Worm (Caenorhabditis elegans): Measurements from ENCODE around the gene Y38F1A.1.

The Y38F1A.1 gene

ce11 chrII:12965589-12965988, 11.0 kb upstream of the Y38F1A.1 start:
- TF ChIP-seq cog-1 (tag; optimal IDR thresholded peaks at IDR 0.05) (no peak), med-1 (GFP tag; optimal IDR thresholded peaks at IDR 0.05; ENCODE audit: insufficient read depth) (no peak), tab-1 (GFP tag; IDR thresholded peaks at IDR 0.05) (no peak), T22C8.4 (GFP tag; IDR thresholded peaks at IDR 0.05) (no peak), klf-2 (GFP tag; conservative IDR thresholded peaks at IDR 0.05) (no peak), ref-1 (GFP tag; conservative IDR thresholded peaks at IDR 0.05) (no peak)

- TF ChIP-seq flt-1 (GFP tag; IDR thresholded peaks at IDR 0.05) (no peak), cog-1 (tag; optimal IDR thresholded peaks at IDR 0.05) (no peak), ztf-23 (GFP tag; IDR thresholded peaks at IDR 0.05) (no peak), T22C8.4 (GFP tag; IDR thresholded peaks at IDR 0.05) (no peak), ztf-29 (GFP tag; IDR thresholded peaks at IDR 0.05) (no peak), ref-1 (GFP tag; conservative IDR thresholded peaks at IDR 0.05) (no peak), tab-1 (GFP tag; IDR thresholded peaks at IDR 0.05) (no peak), med-1 (GFP tag; optimal IDR thresholded peaks at IDR 0.05; ENCODE audit: insufficient read depth) (no peak), klf-2 (GFP tag; conservative IDR thresholded peaks at IDR 0.05) (no peak)
Observed at ce11 chrII:12965538-12965588, 10.8 kb upstream of the Y38F1A.1 start, which contains the start of gene ptr-18. ptr-18 (plus strand) TSS chrII:12965546.

- no peak for TF ChIP-seq flt-1 (GFP tag; IDR thresholded peaks at IDR 0.05)
- no peak for TF ChIP-seq ztf-23 (GFP tag; IDR thresholded peaks at IDR 0.05)
- TF ChIP-seq tab-1 (GFP tag; IDR thresholded peaks at IDR 0.05), result no peak
- no peak for TF ChIP-seq med-1 (GFP tag; optimal IDR thresholded peaks at IDR 0.05; ENCODE audit: insufficient read depth)
- TF ChIP-seq cog-1 (tag; optimal IDR thresholded peaks at IDR 0.05), result no peak
- no peak for TF ChIP-seq T22C8.4 (GFP tag; IDR thresholded peaks at IDR 0.05)
- TF ChIP-seq ref-1 (GFP tag; conservative IDR thresholded peaks at IDR 0.05), result no peak
- TF ChIP-seq klf-2 (GFP tag; conservative IDR thresholded peaks at IDR 0.05), result no peak
- TF ChIP-seq ztf-29 (GFP tag; IDR thresholded peaks at IDR 0.05), result no peak
Observed at ce11 chrII:12965138-12965537, 10.6 kb upstream of the Y38F1A.1 start.

DNA sequence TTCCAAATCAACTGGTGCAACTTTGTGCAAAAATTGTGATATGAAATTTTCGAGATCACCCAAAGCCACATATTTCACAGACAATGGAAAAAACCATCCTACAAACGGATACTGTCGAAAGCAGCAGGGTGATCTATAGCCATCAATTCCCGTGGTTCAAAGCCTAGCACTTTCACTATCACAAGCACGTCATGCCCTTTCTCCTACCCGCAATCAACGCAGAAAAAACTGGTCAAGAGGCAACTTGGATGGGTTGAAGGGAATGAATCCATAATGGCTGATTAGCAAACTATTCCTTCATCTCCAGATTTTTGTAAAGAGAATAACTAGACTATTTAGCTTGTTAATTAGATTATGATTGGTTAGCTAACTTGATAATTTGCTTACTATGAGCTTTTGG, 7.2 kb upstream of the Y38F1A.1 start:
- TF ChIP-seq klf-2 (GFP tag; conservative IDR thresholded peaks at IDR 0.05) (no peak), ztf-23 (GFP tag; IDR thresholded peaks at IDR 0.05) (no peak), ref-1 (GFP tag; conservative IDR thresholded peaks at IDR 0.05) (no peak), flt-1 (GFP tag; IDR thresholded peaks at IDR 0.05) (no peak), med-1 (GFP tag; optimal IDR thresholded peaks at IDR 0.05; ENCODE audit: insufficient read depth) (no peak), cog-1 (tag; optimal IDR thresholded peaks at IDR 0.05) (no peak), tab-1 (GFP tag; IDR thresholded peaks at IDR 0.05) (no peak), T22C8.4 (GFP tag; IDR thresholded peaks at IDR 0.05) (no peak), ztf-29 (GFP tag; IDR thresholded peaks at IDR 0.05) (no peak)

ce11 chrII:12961293-12961692, 6.7 kb upstream of the Y38F1A.1 start:
- no peak for TF ChIP-seq ztf-29 (GFP tag; IDR thresholded peaks at IDR 0.05)
- no peak for TF ChIP-seq T22C8.4 (GFP tag; IDR thresholded peaks at IDR 0.05)
- no peak for TF ChIP-seq cog-1 (tag; optimal IDR thresholded peaks at IDR 0.05)
- no peak for TF ChIP-seq tab-1 (GFP tag; IDR thresholded peaks at IDR 0.05)
- TF ChIP-seq flt-1 (GFP tag; IDR thresholded peaks at IDR 0.05), result no peak
- TF ChIP-seq ztf-23 (GFP tag; IDR thresholded peaks at IDR 0.05), result no peak
- TF ChIP-seq klf-2 (GFP tag; conservative IDR thresholded peaks at IDR 0.05), result no peak
- TF ChIP-seq ref-1 (GFP tag; conservative IDR thresholded peaks at IDR 0.05), result no peak
- no peak for TF ChIP-seq med-1 (GFP tag; optimal IDR thresholded peaks at IDR 0.05; ENCODE audit: insufficient read depth)

DNA sequence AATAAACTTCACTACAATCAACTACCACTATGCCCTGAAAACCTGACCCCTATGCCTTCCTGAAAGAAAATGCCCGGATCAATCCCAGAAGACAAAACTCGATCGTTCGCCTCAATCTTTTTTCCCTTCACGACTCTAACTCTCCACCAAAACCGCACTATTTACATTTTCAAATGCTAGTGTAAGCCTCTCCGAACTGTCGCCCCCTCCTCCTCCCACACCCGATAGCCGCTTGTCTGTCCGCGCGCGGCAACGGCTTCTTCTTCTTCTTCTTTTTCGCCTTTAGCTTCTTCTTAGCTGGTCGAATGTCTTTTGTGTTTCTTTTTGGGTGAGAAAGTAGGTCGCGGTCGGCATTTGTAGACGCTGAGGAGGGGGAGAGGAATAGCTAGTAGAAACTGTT, 5.6 kb upstream of the Y38F1A.1 start:
- TF ChIP-seq ztf-23 (GFP tag; IDR thresholded peaks at IDR 0.05) (no peak), tab-1 (GFP tag; IDR thresholded peaks at IDR 0.05) (no peak), ref-1 (GFP tag; conservative IDR thresholded peaks at IDR 0.05) (no peak), med-1 (GFP tag; optimal IDR thresholded peaks at IDR 0.05; ENCODE audit: insufficient read depth) (no peak), ztf-29 (GFP tag; IDR thresholded peaks at IDR 0.05) (no peak), flt-1 (GFP tag; IDR thresholded peaks at IDR 0.05) (no peak)

DNA sequence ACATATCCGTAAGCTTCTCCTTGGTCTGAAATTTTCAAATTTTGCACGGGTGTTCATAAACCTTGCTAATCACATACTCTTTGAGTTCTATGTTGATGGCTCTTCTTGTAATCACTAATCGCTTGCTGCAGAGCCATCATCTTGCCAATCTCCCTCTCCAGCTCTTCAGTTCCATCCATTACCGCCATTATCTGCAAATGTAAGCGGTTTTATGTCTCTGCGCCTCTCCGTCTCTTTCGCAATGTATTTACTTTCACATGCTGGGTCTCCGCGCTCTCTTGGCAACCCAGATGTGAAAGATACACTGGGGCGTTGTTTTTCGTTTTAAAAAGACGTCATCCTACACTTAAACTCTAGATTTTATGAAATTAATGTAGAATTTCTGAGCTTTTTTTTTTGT, 1.3 kb downstream of the Y38F1A.1 start:
- TF ChIP-seq med-1 (GFP tag; optimal IDR thresholded peaks at IDR 0.05; ENCODE audit: insufficient read depth) (no peak), cog-1 (tag; optimal IDR thresholded peaks at IDR 0.05) (peak; percentile 16)

DNA sequence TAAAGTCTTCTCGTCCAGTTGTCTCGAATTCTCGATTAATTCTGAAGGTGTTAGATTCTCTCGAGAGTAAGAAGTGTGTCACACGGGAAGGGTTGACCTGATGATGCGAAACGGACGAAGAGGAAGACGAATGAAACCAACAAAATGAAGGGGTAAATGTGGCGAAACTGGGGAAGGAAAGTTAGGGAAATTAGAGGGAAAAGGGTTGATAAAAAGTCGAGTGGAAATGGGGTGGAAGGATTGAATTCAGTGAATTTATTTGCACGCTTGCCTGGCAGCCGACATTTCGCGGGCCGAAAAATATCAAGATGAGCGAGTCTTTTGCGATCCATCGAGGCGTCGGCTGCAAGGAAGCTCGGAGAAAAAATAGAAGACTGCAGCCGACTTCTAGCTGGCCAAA, 6.4 kb downstream of the Y38F1A.1 start, which contains the start of gene F58G1.7:
Gene F58G1.7 (minus strand): TSS at position 101 of the 400 bp plus-strand sequence.
- TF ChIP-seq flt-1 (GFP tag; IDR thresholded peaks at IDR 0.05), result no peak
- TF ChIP-seq tab-1 (GFP tag; IDR thresholded peaks at IDR 0.05), result no peak
- no peak for TF ChIP-seq ztf-23 (GFP tag; IDR thresholded peaks at IDR 0.05)
- TF ChIP-seq klf-2 (GFP tag; conservative IDR thresholded peaks at IDR 0.05), result no peak
- no peak for TF ChIP-seq ztf-29 (GFP tag; IDR thresholded peaks at IDR 0.05)
- no peak for TF ChIP-seq med-1 (GFP tag; optimal IDR thresholded peaks at IDR 0.05; ENCODE audit: insufficient read depth)
- TF ChIP-seq T22C8.4 (GFP tag; IDR thresholded peaks at IDR 0.05), result no peak
- TF ChIP-seq cog-1 (tag; optimal IDR thresholded peaks at IDR 0.05), result no peak
- TF ChIP-seq ref-1 (GFP tag; conservative IDR thresholded peaks at IDR 0.05), result no peak

ce11 chrII:12944587-12945126, 9.9 kb downstream of the Y38F1A.1 start:
- peak; percentile 49; the same call in 1 of the 2 replicates for TF ChIP-seq ztf-29 (GFP tag; IDR thresholded peaks at IDR 0.05)
- TF ChIP-seq med-1 (GFP tag; optimal IDR thresholded peaks at IDR 0.05; ENCODE audit: insufficient read depth), result no peak
- 0 out of 2 replicates have a peak, but pooled peaks have one; percentile 56 for TF ChIP-seq klf-2 (GFP tag; conservative IDR thresholded peaks at IDR 0.05)
- TF ChIP-seq flt-1 (GFP tag; IDR thresholded peaks at IDR 0.05), result peak; percentile 88
- TF ChIP-seq T22C8.4 (GFP tag; IDR thresholded peaks at IDR 0.05), result no peak; the same call in 1 of the 2 replicates
- TF ChIP-seq ref-1 (GFP tag; conservative IDR thresholded peaks at IDR 0.05), result 0 out of 2 replicates have a peak, but pooled peaks have one; percentile 48
- TF ChIP-seq tab-1 (GFP tag; IDR thresholded peaks at IDR 0.05), result peak; percentile 72; the same call in 1 of the 2 replicates
- TF ChIP-seq ztf-23 (GFP tag; IDR thresholded peaks at IDR 0.05), result 0 out of 2 replicates have a peak, but pooled peaks have one; percentile 37
- peak; percentile 52 for TF ChIP-seq cog-1 (tag; optimal IDR thresholded peaks at IDR 0.05)

DNA sequence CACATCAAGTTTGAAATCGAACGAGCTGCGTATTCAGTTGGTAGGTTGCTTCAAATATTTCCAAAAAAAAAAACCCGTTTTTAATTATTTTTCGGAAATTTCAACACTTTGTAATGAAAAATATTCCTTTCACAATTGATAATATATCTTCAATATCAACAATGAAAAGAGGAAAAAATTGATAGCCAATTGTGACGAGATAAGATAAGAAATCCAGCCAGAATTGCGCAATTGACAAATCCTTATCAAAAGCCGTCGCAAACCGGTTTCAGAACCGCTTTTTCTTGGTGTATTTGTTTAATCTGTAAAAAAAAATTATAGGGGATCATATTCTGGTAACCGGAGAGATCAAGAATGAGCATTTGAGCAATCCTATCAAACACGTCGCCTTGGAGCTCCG, 12.1 kb downstream of the Y38F1A.1 start:
- TF ChIP-seq ref-1 (GFP tag; conservative IDR thresholded peaks at IDR 0.05) (no peak), ztf-29 (GFP tag; IDR thresholded peaks at IDR 0.05) (no peak), med-1 (GFP tag; optimal IDR thresholded peaks at IDR 0.05; ENCODE audit: insufficient read depth) (no peak)

Data from whole organism, midembryonic.